Worm (Caenorhabditis elegans): Measurements from ENCODE around the gene Y51H4A.5.

Y51H4A.5 gene

DNA sequence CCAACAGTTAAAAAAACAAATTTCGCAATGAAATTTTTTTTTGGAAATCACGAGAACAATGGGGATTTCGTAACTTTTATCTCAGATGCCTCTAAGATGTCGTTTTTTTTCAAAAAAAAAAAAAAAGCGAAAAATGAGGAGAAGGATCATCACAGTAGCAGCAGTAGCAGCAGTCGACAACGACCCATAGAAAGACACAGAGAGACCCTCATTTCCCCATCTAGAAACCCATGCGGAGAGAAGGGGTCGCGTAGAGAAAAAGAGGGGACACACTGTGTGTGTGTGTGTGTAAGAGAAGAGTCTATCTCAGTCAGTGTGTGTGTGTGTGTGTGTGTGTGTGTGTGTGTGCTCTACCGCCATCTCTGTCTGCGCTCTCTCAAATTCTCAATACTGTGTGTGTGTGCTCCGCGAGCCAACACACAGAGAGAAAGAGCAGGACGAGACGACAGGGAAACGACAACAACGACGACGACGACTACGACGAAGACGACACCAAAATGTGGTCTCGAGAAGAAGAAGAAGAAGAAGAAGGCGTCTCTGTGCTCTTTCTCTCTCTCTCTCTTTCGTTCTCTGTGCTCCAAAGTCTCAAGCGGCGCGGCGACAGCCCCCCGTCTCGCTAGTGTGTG lies 34.4 kb downstream of the Y51H4A.5 start (continued):
- no peak for TF ChIP-seq madf-3 (GFP tag; IDR thresholded peaks at IDR 0.05)
- no peak for TF ChIP-seq madf-10 (tag; optimal IDR thresholded peaks at IDR 0.05)
- TF ChIP-seq ekl-4 (GFP tag; IDR thresholded peaks at IDR 0.05) = 0 out of 2 replicates have a peak, but pooled peaks have one; percentile 29
- TF ChIP-seq hrde-1 (tag; optimal IDR thresholded peaks at IDR 0.05; ENCODE audit: borderline replicate concordance) = no peak
- no peak for TF ChIP-seq F57C9.4 (tag; optimal IDR thresholded peaks at IDR 0.05)
- no peak for TF ChIP-seq fkh-3 (tag; optimal IDR thresholded peaks at IDR 0.05)
- TF ChIP-seq cebp-1 (GFP tag; IDR thresholded peaks at IDR 0.05) = peak; percentile 94
- TF ChIP-seq cebp-1 (tag; optimal IDR thresholded peaks at IDR 0.05) = peak; percentile 98
- TF ChIP-seq K11D2.4 (GFP tag; IDR thresholded peaks at IDR 0.05) = 0 out of 2 replicates have a peak, but pooled peaks have one; percentile 43
- TF ChIP-seq let-526 (GFP tag; IDR thresholded peaks at IDR 0.05) = no peak
- TF ChIP-seq ztf-22 (GFP tag; optimal IDR thresholded peaks at IDR 0.05) = no peak
- no peak for TF ChIP-seq C06A6.2 (GFP tag; conservative IDR thresholded peaks at IDR 0.05)
- TF ChIP-seq snpc-1.1 (tag; optimal IDR thresholded peaks at IDR 0.05; ENCODE audit: insufficient read depth) = no peak
- no peak for TF ChIP-seq cebp-2 (GFP tag; IDR thresholded peaks at IDR 0.05)
- no peak for TF ChIP-seq attf-3 (GFP tag; conservative IDR thresholded peaks at IDR 0.05)
- TF ChIP-seq egrh-3 (GFP tag; IDR thresholded peaks at IDR 0.05) = peak; percentile 31; the same call in 1 of the 2 replicates
- no peak for TF ChIP-seq F39B2.1 (GFP tag; IDR thresholded peaks at IDR 0.05)
- no peak for TF ChIP-seq sptf-2 (GFP tag; optimal IDR thresholded peaks at IDR 0.05)
- no peak for TF ChIP-seq unc-62 (GFP tag; optimal IDR thresholded peaks at IDR 0.05)
- no peak for TF ChIP-seq xnd-1 (tag; optimal IDR thresholded peaks at IDR 0.05)
- no peak for TF ChIP-seq Y67H2A.10 (GFP tag; conservative IDR thresholded peaks at IDR 0.05)
- peak; percentile 92 for TF ChIP-seq lin-26 (GFP tag; IDR thresholded peaks at IDR 0.05)
- TF ChIP-seq Y53G8AR.9 (GFP tag; conservative IDR thresholded peaks at IDR 0.05) = 0 out of 2 replicates have a peak, but pooled peaks have one; percentile 26
- no peak for TF ChIP-seq hlh-26 (GFP tag; conservative IDR thresholded peaks at IDR 0.05)
- peak; percentile 20 for TF ChIP-seq die-1 (tag; optimal IDR thresholded peaks at IDR 0.05)
- TF ChIP-seq nhr-80 (tag; optimal IDR thresholded peaks at IDR 0.05) = peak; percentile 51
- peak; percentile 40 for TF ChIP-seq gei-17 (GFP tag; optimal IDR thresholded peaks at IDR 0.05)
- TF ChIP-seq Y56A3A.18 (GFP tag; IDR thresholded peaks at IDR 0.05) = no peak
- peak; percentile 39; the same call in 1 of the 2 replicates for TF ChIP-seq dox-1 (GFP tag; IDR thresholded peaks at IDR 0.05)
- TF ChIP-seq lin-40 (tag; optimal IDR thresholded peaks at IDR 0.05) = peak; percentile 72
- TF ChIP-seq pha-4 (tag; optimal IDR thresholded peaks at IDR 0.05) = no peak
- TF ChIP-seq lin-35 (GFP tag; optimal IDR thresholded peaks at IDR 0.05) = peak in 1 of 3 experiments; percentile 64
- no peak for TF ChIP-seq ccch-3 (GFP tag; optimal IDR thresholded peaks at IDR 0.05)
- TF ChIP-seq snpc-4 (GFP tag; optimal IDR thresholded peaks at IDR 0.05) = no peak
- TF ChIP-seq snpc-4 (tag; optimal IDR thresholded peaks at IDR 0.05) = peak in 1 of 4 experiments; percentile 3
- TF ChIP-seq zfh-2 (GFP tag; conservative IDR thresholded peaks at IDR 0.05) = peak; percentile 49
- TF ChIP-seq lir-1 (GFP tag; conservative IDR thresholded peaks at IDR 0.05) = peak; percentile 76; the same call in 1 of the 2 replicates
- TF ChIP-seq nhr-90 (tag; optimal IDR thresholded peaks at IDR 0.05) = peak; percentile 8
- TF ChIP-seq zim-3 (tag; optimal IDR thresholded peaks at IDR 0.05) = no peak
- TF ChIP-seq madf-8 (GFP tag; conservative IDR thresholded peaks at IDR 0.05) = no peak
- no peak for TF ChIP-seq aptf-2 (GFP tag; conservative IDR thresholded peaks at IDR 0.05)
- no peak for TF ChIP-seq D2030.7 (GFP tag; IDR thresholded peaks at IDR 0.05)
- no peak for TF ChIP-seq egl-44 (GFP tag; IDR thresholded peaks at IDR 0.05)
- TF ChIP-seq dpff-1 (tag; optimal IDR thresholded peaks at IDR 0.05) = no peak
- no peak for TF ChIP-seq unc-130 (GFP tag; optimal IDR thresholded peaks at IDR 0.05)
- TF ChIP-seq tbp1 (GFP tag; optimal IDR thresholded peaks at IDR 0.05) = peak; percentile 37
- TF ChIP-seq F52B5.7 (tag; optimal IDR thresholded peaks at IDR 0.05) = no peak
- TF ChIP-seq ceh-58 (GFP tag; IDR thresholded peaks at IDR 0.05) = no peak
